Worm (Caenorhabditis elegans) whole organism, L3 larva: ENCODE data around the gene F36D4.5.

Experiments used
- ama-1 ChIP-seq: fragments of 150-350 bp; optimal IDR thresholded peaks from 2 replicates; lab custom pipeline; 2018
- eor-1 ChIP-seq, 2 experiments: fragments of 150-350 bp; optimal IDR thresholded peaks; 2 replicates each; lab custom pipeline; 2014 to 2018; ENCODE audit warnings: missing biosample characterization in 2 of 2, missing genetic modification characterization in 2 of 2
- fos-1 ChIP-seq: fragments of 150-350 bp; optimal IDR thresholded peaks from 2 replicates; lab custom pipeline; 2014; ENCODE audit warnings: missing biosample characterization, missing genetic modification characterization
- lin-39 ChIP-seq: fragments of 150-350 bp; optimal IDR thresholded peaks from 2 replicates; lab custom pipeline; 2018; ENCODE audit warnings: missing biosample characterization, missing genetic modification reagents, missing genetic modification characterization
- lsy-12 ChIP-seq: sonication (generic microtip); optimal IDR thresholded peaks from 2 replicates; lab custom pipeline; 2016; ENCODE audit warnings: mild to moderate bottlenecking, missing genetic modification characterization, missing compliant biosample characterization
- mdl-1 ChIP-seq: fragments of 150-350 bp; optimal IDR thresholded peaks from 2 replicates; lab custom pipeline; 2014; ENCODE audit warnings: missing biosample characterization, missing genetic modification characterization
- nhr-12 ChIP-seq: fragments of 150-350 bp; optimal IDR thresholded peaks from 2 replicates; lab custom pipeline; 2014; ENCODE audit warnings: missing biosample characterization, missing genetic modification characterization
- snpc-4 ChIP-seq: fragments of 150-350 bp; optimal IDR thresholded peaks from 2 replicates; lab custom pipeline; 2014; ENCODE audit warnings: missing biosample characterization, missing genetic modification characterization
- unc-62 ChIP-seq: fragments of 150-350 bp; sonication (generic microtip); optimal IDR thresholded peaks from 4 replicates; lab custom pipeline; 2014; ENCODE audit warnings: missing biosample characterization, missing genetic modification reagents, missing genetic modification characterization
- zag-1 ChIP-seq: fragments of 150-350 bp; optimal IDR thresholded peaks from 2 replicates; lab custom pipeline; 2014; ENCODE audit warnings: missing biosample characterization, missing genetic modification characterization
- ztf-4 ChIP-seq: fragments of 150-350 bp; optimal IDR thresholded peaks from 2 replicates; lab custom pipeline; 2014; ENCODE audit warnings: missing biosample characterization, missing genetic modification characterization

ce11 chrV:9381846-9382363 is 43.7 kb downstream of the F36D4.5 start, which contains the start of gene E02C12.12:
- no peak for TF ChIP-seq ama-1 (lab: Kevin White, UChicago)
- no peak for TF ChIP-seq mdl-1
- TF ChIP-seq snpc-4 (tag; lab: Kevin White, UChicago) = no peak
- TF ChIP-seq lsy-12 (tag; lab: Kevin White, UChicago) = no peak
- no peak for TF ChIP-seq lin-39
- TF ChIP-seq eor-1 (tag; optimal IDR thresholded peaks at IDR 0.05; lab: Kevin White, UChicago) = no peak
- no peak for TF ChIP-seq nhr-12 (tag; lab: Kevin White, UChicago)
- no peak for TF ChIP-seq zag-1 (tag; lab: Kevin White, UChicago)
- TF ChIP-seq ztf-4 (tag; lab: Kevin White, UChicago) = no peak
- no peak for TF ChIP-seq fos-1 (tag; lab: Kevin White, UChicago)
- TF ChIP-seq unc-62 (GFP tag; lab: Kevin White, UChicago) = no peak
